Fruit fly (Drosophila melanogaster) whole organism, wandering third instar larva: ENCODE results near the gene CG42750.

ENCODE experiments used
- GATAd ChIP-seq: sonication (Bioruptor generic); optimal IDR thresholded peaks from 2 replicates; lab custom pipeline; 2016; ENCODE audit warnings: missing biosample characterization, missing genetic modification characterization
- Jra ChIP-seq: sonication (Bioruptor generic); optimal IDR thresholded peaks from 2 replicates; lab custom pipeline; 2016; ENCODE audit warnings: missing biosample characterization, missing genetic modification characterization
- OdsH ChIP-seq: fragments of 200-800 bp; sonication (Bioruptor generic); optimal IDR thresholded peaks from 2 replicates; lab custom pipeline; 2016; ENCODE audit warnings: missing biosample characterization, mild to moderate bottlenecking, missing genetic modification characterization
- dl ChIP-seq, 2 experiments: fragments of 175-275, 200-275 bp in 1 of 2; fragments of 200-275 bp in 1 of 2; sonication (Bioruptor generic); optimal IDR thresholded peaks; lab custom pipeline; 2018; ENCODE audit warnings: mild to moderate bottlenecking in 2 of 2, missing biosample characterization in 2 of 2, missing genetic modification characterization in 2 of 2, moderate library complexity in 2 of 2; ENCODE audit not compliant: partially characterized antibody in 2 of 2, insufficient read depth in 1 of 2
- foxo ChIP-seq, 2 experiments: fragments of 200-800 bp; sonication (Bioruptor generic); optimal IDR thresholded peaks; 2 replicates in 1 of 2; 3 replicates in 1 of 2; lab custom pipeline; 2016 to 2017; ENCODE audit warnings: missing biosample characterization in 2 of 2, missing genetic modification characterization in 2 of 2
- h ChIP-seq: fragments of 200-800 bp; sonication (Bioruptor generic); optimal IDR thresholded peaks from 3 replicates; lab custom pipeline; 2016; ENCODE audit warnings: missing biosample characterization, mild to moderate bottlenecking, missing genetic modification characterization
- lola ChIP-seq: fragments of >200 bp; optimal IDR thresholded peaks from 2 replicates; lab custom pipeline; 2017; ENCODE audit warnings: missing biosample characterization, missing genetic modification characterization
- usp ChIP-seq: fragments of >200 bp; optimal IDR thresholded peaks from 2 replicates; lab custom pipeline; 2017; ENCODE audit warnings: missing biosample characterization, missing genetic modification characterization

dm6 chr2L:18275663-18276062, at the start of gene CG42750:
- TF ChIP-seq Jra (GFP tag; lab: Kevin White, UChicago), result no peak
- no peak for TF ChIP-seq OdsH (GFP tag; lab: Kevin White, UChicago)
- no peak for TF ChIP-seq lola (GFP tag; lab: Kevin White, UChicago)
- no peak for TF ChIP-seq foxo (GFP tag; optimal IDR thresholded peaks at IDR 0.05; lab: Kevin White, UChicago)
- TF ChIP-seq h, result no peak
- no peak for TF ChIP-seq dl (GFP tag; optimal IDR thresholded peaks at IDR 0.05; lab: Kevin White, UChicago; ENCODE audit: insufficient read depth in 1 of 2, partially characterized antibody in 2 of 2)
- no peak for TF ChIP-seq GATAd (GFP tag; lab: Kevin White, UChicago)
- TF ChIP-seq usp (GFP tag; lab: Kevin White, UChicago), result no peak
